Worm (Caenorhabditis elegans) whole organism, L4 larva: Measurements from ENCODE around the gene F56D6.9.

Experiments
- R02D3.7 ChIP-seq: fragments of 150-350 bp; sonication (generic microtip); optimal IDR thresholded peaks from 3 replicates; lab custom pipeline; 2014; ENCODE audit warnings: missing biosample characterization, missing genetic modification characterization
- snpc-4 ChIP-seq: fragments of 150-350 bp; optimal IDR thresholded peaks from 2 replicates; lab custom pipeline; 2014; ENCODE audit warnings: missing biosample characterization, missing genetic modification characterization
- unc-39 ChIP-seq: sonication (generic microtip); optimal IDR thresholded peaks from 2 replicates; lab custom pipeline; 2017; ENCODE audit warnings: missing biosample characterization, missing genetic modification characterization

- TF ChIP-seq unc-39 (tag; lab: Kevin White, UChicago): no peak
- no peak for TF ChIP-seq snpc-4 (tag; lab: Kevin White, UChicago)
- no peak for TF ChIP-seq R02D3.7 (tag; lab: Kevin White, UChicago)
Measured at ce11 chrIV:3892027-3892426, at the start of gene F56D6.9.
